Fruit fly (Drosophila melanogaster): ENCODE results near the gene rump.

Gene rump

DNA sequence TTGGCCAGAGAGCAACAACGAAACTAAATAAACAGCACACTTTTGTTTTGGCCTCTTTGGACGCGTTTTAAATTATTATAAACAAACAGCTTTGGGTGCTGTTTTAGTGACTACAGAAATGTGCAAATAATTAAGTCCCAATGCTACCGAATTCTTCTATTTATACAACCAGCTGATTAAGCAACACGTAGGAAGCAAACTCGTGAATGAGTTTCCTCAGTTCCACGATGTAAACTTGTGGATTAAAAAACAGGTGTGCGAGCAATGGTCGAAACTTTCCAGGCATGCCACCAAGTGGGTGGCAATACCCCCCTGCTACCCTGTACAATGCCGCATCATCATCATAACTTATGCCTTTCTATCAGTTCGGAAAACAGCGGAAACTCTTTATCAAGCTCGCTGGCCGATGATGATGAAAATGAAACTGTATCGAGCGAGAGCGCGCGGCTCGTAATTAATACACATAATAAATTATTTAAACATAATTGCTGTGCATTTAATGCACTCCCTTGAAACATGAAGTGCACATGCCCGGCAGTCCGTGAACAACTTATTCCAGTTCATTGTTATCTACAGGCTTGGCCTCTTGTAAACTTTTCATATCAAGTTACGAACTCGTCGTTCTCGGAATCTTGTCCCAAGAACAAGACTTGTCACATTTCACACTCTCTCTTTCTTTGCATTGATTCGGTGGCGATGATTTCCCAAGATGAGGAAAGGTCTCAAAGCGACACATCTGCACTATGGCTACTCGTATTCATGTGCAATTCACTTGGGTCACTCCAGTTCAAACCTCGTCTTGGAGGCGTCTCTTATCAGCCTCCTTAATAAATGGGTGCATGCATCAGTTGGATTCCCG lies 9.7 kb downstream of the rump start:
- TF ChIP-seq CG8478 (optimal IDR thresholded peaks at IDR 0.05) (no peak), CTCF (optimal IDR thresholded peaks at IDR 0.05) (no peak)

- TF ChIP-seq CTCF (optimal IDR thresholded peaks at IDR 0.05), result no peak
Observed at dm6 chr3R:9499238-9499637, 10.9 kb downstream of the rump start.

DNA sequence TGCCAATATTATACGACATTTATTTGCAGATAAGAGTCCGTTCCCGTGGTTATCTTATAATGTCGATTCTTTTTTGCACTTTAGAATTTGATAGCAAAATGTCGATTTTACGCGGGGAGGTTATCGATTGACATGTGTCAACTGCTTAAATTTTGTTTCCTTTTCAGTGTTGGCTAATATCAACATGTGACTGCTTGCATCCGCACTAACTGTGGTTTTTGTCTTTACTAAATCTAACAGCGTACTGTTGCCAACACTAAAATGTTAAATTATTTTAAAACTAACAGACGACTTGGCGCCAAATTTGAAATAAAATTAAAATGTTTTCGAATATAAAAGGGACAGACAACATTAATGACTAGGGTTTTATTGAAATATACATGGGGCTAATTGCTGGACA lies 13.4 kb downstream of the rump start:
- peak; percentile 43 to 59 for TF ChIP-seq CTCF (optimal IDR thresholded peaks at IDR 0.05)
- TF ChIP-seq CG8478 (optimal IDR thresholded peaks at IDR 0.05), result no peak

DNA sequence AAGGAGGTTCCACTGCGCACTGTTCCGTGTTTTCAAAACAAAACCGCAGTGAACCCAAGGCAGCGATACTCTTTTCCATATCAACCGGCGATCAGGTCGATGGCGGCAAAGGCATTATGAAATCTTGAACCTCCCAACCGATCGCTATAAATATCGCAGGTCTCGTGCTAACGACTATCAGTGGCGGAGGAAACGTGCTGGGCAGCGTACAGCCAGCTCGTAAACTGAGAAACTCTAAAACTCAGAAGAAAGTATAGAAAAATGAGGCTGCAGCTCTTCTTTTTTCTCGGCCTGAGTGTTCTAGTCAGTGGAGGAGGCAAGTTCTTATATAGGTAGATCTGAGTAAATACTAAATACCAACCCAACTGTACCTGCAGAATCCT lies 15.5 kb downstream of the rump start, which contains the start of gene phu:
Gene phu (plus strand): TSS at position 175 of the 383 bp plus-strand sequence.
- TF ChIP-seq CTCF (optimal IDR thresholded peaks at IDR 0.05), result no peak
- TF ChIP-seq CG8478 (optimal IDR thresholded peaks at IDR 0.05), result no peak

DNA sequence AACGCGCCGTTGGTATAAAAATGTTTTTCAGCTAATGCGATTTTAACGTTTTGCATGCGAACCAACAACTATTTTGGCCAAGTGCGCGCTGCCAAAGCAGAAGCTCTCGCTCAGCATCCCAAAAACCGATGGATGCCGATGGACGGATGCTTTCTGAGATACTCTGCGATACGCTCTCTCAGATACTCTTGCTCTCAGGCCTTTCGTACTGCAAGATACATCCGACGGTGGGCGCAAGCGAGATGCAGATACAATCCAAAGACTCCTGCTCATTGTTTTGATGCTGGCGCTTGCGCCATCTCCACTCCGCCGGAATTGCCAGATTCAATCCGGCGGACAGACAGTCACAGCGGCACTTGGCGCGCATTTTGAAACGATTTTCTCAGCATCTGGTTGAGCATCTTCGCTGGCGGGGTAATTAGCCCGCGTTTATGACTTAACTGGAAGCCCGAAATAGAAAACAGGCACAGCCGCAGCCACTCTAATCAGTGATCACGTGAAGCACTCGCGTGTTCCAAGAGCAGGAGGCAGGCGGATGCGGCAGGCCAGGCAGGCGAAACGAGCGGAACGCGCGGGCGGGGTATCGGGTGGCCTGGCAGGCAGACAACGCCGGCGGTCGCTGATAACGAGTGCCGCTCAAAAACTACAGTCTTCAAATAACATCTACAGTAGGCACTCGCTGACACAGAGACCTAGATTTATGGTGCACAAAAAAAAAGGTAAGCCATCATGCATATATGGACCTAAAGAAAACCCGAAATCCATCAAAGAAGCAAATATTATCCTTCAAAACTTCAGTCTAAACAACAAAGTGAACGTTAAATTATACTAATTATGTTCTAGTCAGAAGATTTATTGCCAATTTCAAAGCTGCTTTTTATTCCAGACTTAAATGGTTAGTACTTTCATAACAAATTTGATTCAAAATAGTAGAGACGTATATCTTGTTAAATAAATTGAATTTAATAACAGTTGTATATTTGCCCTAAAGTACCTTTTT lies 16.2 kb downstream of the rump start, which contains the start of gene CG16779:
Gene CG16779 (minus strand): TSS at position 51 of the 1,000 bp plus-strand sequence.
- TF ChIP-seq CG8478 (optimal IDR thresholded peaks at IDR 0.05) (no peak), CTCF (optimal IDR thresholded peaks at IDR 0.05) (no peak)

DNA sequence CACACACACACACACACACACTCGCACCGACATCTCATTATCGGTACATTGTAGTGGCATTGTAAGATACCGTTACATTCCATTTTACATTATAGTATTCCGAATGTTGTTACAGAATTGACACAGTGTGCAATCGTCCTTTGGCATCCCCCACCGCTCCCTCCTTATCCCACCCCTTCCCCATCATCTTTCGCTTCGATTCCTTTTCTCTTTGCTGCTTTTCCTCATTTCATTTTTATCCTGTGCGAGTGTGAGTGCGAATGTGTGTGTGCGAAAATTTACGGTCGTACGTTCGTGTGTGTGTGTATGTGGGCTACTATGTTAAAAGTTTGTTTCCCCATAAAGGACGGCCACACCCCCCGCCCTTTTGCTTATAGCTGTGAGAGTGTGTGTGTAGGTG lies 18.0 kb downstream of the rump start:
- TF ChIP-seq CTCF (optimal IDR thresholded peaks at IDR 0.05) (no peak), CG8478 (optimal IDR thresholded peaks at IDR 0.05) (no peak)

DNA sequence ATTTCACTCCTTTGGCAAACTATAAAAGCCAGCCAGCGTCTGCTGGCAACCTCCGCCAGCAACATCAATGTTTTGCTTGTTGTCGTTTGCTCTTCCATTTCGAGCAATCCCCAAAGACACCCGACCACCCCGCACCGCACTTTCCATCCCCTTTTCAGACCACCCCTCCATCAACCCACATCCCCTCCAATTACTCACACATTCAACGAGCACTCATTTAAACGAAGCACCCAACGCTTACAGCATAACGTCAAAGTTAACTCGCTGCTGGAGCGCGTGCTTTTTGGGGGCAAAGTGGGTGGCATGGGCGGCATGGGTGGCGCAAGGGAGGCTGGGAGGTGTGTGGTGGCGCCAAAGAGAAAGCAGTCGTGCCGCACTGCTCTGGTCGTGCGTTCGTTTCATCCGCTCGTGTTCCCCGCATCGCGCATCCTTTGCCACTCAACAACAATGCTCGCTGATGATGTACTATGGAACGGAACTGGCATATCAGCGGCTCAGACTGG lies 19.0 kb downstream of the rump start:
- TF ChIP-seq CG8478 (optimal IDR thresholded peaks at IDR 0.05) (no peak), CTCF (optimal IDR thresholded peaks at IDR 0.05) (no peak)

DNA sequence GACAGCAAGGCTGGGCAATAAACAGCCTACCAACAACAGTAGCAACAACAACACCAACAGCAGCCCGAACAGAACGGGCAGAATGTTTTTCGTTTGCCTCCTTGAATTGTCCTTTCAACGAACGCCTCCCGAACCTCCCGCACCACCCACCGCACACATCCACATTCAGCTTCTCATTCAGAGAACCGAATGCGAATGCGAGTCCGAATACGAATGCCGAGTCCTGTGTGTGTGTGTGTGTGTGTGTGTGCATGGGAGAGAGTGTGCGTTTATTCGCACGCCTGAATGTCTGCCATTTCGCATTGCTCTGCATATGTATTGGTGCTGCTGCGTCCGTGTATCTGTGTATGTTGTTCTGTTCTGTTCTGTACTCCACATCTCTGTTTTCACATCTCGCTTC lies 21.6 kb downstream of the rump start:
- no peak for TF ChIP-seq CTCF (optimal IDR thresholded peaks at IDR 0.05)
- no peak for TF ChIP-seq CG8478 (optimal IDR thresholded peaks at IDR 0.05)

DNA sequence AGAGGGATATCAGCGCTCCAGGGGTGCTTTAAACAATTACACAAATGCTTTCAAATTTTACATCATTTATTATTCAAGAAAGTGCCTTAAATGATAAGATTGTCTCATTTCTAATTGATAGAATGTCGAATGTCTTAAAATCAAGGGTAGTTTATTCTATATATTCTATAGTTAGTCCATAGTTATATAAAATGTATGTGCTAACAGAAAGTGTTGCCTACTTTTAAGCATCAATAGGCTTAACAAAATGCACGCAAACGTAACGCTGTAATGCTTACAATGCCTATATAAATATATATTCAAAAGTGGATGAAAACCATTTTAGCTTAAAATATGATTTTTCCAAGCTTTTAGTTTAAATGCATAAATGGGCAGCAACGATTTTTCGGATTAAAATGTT lies 22.2 kb downstream of the rump start:
- TF ChIP-seq CTCF (optimal IDR thresholded peaks at IDR 0.05) (no peak), CG8478 (optimal IDR thresholded peaks at IDR 0.05) (no peak)

DNA sequence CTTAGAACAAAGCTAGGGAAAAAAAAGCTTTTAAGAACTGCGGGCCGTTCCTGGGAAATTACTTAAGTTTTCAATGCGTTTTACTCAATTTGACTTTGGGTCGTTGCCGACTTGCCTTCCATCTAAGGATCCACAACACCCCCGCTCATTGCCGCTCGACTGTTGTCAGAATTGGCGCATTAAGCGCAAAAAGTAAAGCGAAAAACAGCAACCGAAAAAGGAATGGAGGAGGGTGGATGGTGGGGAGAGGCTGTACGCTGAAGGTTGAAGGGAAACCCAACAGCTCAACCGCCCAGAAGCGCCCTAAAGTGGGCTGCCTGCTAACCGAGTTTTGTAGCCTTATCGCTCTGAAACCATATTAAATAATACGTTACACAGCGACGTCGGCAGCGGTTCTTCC lies 22.6 kb downstream of the rump start:
- TF ChIP-seq CG8478 (optimal IDR thresholded peaks at IDR 0.05) (no peak), CTCF (optimal IDR thresholded peaks at IDR 0.05) (no peak)

dm6 chr3R:9480396-9480795 lies 29.7 kb downstream of the rump start:
- TF ChIP-seq CG8478 (optimal IDR thresholded peaks at IDR 0.05), result no peak

DNA sequence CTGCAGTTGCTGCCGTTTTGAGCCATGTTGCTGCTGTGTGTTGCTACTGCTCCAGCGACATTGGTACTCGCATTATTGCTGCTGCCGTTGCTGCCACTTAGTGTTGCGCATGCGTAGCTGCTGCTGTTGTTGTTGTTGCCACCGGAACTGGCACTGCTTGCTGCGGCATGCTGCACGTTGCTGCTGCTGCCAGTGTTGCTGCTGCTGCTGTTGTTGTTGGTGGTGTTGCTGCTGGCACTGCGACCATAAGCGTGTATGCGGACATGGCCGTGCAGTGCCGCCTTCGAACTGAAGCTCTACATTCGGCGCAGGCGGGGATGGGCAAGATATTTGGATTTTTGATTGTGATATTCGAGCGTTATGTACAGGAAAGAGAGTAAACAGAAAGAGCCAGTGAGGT lies 42.0 kb downstream of the rump start:
- no peak for TF ChIP-seq CG8478 (optimal IDR thresholded peaks at IDR 0.05)
- TF ChIP-seq CTCF (optimal IDR thresholded peaks at IDR 0.05), result no peak

DNA sequence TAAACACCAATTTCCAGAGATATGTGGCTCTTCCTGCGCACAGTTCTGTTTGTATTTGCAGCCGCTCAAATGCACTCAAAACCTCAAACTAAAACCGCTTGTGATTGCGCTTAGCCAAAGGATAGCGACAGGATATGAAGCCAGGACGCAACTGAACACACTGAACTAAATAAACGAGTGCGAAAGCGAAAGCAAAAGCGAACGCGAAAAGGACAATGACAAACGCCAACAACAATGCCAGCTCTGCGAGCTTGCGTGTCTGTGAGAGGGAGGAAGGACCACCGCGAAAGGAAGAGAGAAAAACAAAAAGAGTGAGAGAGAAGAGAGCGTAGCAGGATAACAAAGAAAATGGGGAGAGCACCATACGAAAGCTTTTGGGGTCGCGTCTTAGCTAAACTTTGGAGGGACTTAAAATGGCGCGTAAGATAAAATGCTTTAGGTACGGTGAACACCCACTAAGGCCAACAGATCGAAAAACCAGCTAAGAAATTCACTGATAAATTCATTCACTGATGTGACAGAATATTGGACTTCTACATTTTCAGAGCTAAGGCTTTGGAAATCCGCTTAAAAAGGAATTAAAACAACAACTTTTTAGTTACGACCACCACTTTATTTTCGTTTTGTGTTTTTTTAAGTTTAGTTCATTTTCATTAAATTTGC lies 49.5 kb downstream of the rump start, which contains the start of gene GstZ2:
Gene GstZ2 (minus strand): TSS at position 165 of the 663 bp plus-strand sequence.
- TF ChIP-seq CTCF (optimal IDR thresholded peaks at IDR 0.05) (no peak), CG8478 (optimal IDR thresholded peaks at IDR 0.05) (no peak)

DNA sequence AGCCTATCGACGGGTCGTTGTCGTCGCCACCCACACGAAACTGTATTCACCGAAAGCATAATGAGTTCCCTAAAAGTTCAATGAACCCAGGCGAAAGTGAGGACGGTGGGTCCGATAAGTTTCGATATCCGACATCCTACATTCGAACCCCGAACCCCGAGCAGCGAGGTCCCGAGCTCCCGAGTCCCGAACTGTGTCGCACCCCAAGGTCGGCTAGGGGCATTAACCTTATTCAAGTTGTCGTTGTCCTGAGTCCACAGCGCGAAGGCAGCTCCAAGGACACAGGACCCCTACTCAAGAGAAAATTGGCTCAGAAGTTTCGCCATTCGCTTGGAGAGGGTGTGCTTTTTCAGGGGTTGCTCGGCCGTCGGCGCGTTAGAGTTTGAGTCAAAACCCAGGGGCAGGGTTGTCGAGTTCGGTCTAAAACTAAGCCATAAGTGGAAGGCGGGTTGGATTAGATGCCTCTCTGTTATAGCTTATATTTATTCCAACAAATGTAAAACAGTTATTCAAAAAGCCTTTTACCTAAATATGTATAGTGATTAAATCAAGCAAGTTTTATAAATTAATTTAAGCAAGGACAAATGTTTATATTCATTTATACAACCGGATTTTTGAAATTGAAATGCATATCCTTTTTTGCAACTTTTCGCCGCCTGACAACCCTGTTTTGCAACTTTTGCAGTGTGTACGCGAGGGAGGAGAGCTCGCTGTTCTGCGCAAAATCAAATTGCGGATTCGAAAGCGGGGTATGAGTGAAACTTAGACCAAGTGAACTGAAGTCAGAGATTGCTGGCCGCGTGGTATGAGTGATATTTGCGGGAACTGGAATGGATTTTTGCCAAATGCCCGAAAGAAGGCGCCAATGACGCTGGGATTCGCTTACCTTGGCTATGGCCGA lies 50.5 kb downstream of the rump start:
- TF ChIP-seq CTCF (optimal IDR thresholded peaks at IDR 0.05), result no peak
- no peak for TF ChIP-seq CG8478 (optimal IDR thresholded peaks at IDR 0.05)

All from S2 (cell line).